Fruit fly (Drosophila melanogaster) whole organism, embryonic: ENCODE data around the gene Glos.
A peak's percentile ranks its signal among the peaks of the same experiment; 100 is the strongest.

Experiments used
- BEAF-32 ChIP-seq: fragments of 200-800 bp; sonication (Bioruptor generic); optimal IDR thresholded peaks from 3 replicates; lab custom pipeline; 2017; ENCODE audit warnings: missing biosample characterization, missing genetic modification characterization, mild to moderate bottlenecking, moderate library complexity, missing genetic modification reagents
- BtbVII ChIP-seq: fragments of 200-800 bp; sonication (Bioruptor generic); optimal IDR thresholded peaks from 3 replicates; lab custom pipeline; 2017; ENCODE audit warnings: missing biosample characterization, mild to moderate bottlenecking, missing genetic modification characterization
- CG10321 ChIP-seq: fragments of 200-800 bp; sonication (Bioruptor generic); IDR thresholded peaks from 2 replicates; pipeline ENCODE4 v1.3.6; 2022; ENCODE audit warnings: missing biosample characterization, missing genetic modification characterization
- CG12769 ChIP-seq: fragments of 200-800 bp; sonication (Bioruptor generic); optimal IDR thresholded peaks from 2 replicates; lab custom pipeline; 2019; ENCODE audit warnings: missing biosample characterization, mild to moderate bottlenecking, missing genetic modification characterization, moderate library complexity
- CG13287 ChIP-seq: fragments of 200-800 bp; sonication (Bioruptor generic); IDR thresholded peaks from 2 replicates; pipeline ENCODE4 v1.3.6; 2022; ENCODE audit warnings: missing biosample characterization, missing genetic modification characterization; ENCODE audit not compliant: partially characterized antibody
- CG13296 ChIP-seq: fragments of 200-800 bp; sonication (Bioruptor generic); optimal IDR thresholded peaks from 3 replicates; lab custom pipeline; 2018; ENCODE audit warnings: missing biosample characterization, mild to moderate bottlenecking, missing genetic modification characterization
- CG13894 ChIP-seq: fragments of 200-800 bp; sonication (Bioruptor generic); optimal IDR thresholded peaks from 3 replicates; lab custom pipeline; 2018; ENCODE audit warnings: missing biosample characterization, mild to moderate bottlenecking, missing genetic modification characterization, moderate library complexity
- CG15479 ChIP-seq: fragments of 200-800 bp; sonication (Bioruptor generic); optimal IDR thresholded peaks from 3 replicates; lab custom pipeline; 2019; ENCODE audit warnings: missing biosample characterization, mild to moderate bottlenecking, missing genetic modification characterization, moderate library complexity
- CG1647 ChIP-seq: fragments of 200-800 bp; sonication (Bioruptor generic); optimal IDR thresholded peaks from 3 replicates; lab custom pipeline; 2016; ENCODE audit warnings: missing biosample characterization, missing genetic modification characterization
- CG17186 ChIP-seq: fragments of 200-800 bp; sonication (Bioruptor generic); optimal IDR thresholded peaks from 3 replicates; lab custom pipeline; 2017; ENCODE audit warnings: missing biosample characterization, missing genetic modification reagents, missing genetic modification characterization
- CG17328 ChIP-seq: fragments of 200-800 bp; sonication (Bioruptor generic); IDR thresholded peaks from 2 replicates; pipeline ENCODE4 v1.3.6; 2022; ENCODE audit warnings: missing biosample characterization, missing genetic modification characterization
- CG2712 ChIP-seq: fragments of 200-800 bp; optimal IDR thresholded peaks from 3 replicates; lab custom pipeline; 2019; ENCODE audit warnings: missing biosample characterization, mild to moderate bottlenecking, missing genetic modification characterization, moderate library complexity
- CG2889 ChIP-seq: fragments of 200-800 bp; sonication (Bioruptor generic); IDR thresholded peaks from 3 replicates; pipeline ENCODE4 v1.3.6; 2022; ENCODE audit warnings: missing biosample characterization, missing genetic modification characterization
- CG31224 ChIP-seq: fragments of 200-800 bp; sonication (Bioruptor generic); IDR thresholded peaks from 2 replicates; pipeline ENCODE4 v1.3.6; 2022; ENCODE audit warnings: missing biosample characterization, missing genetic modification characterization
- CG34224 ChIP-seq: fragments of 200-800 bp; sonication (Bioruptor generic); IDR thresholded peaks from 3 replicates; pipeline ENCODE4 v1.3.6; 2022; ENCODE audit warnings: missing biosample characterization, missing genetic modification characterization; ENCODE audit not compliant: partially characterized antibody
- CG3838 ChIP-seq: fragments of 200-800 bp; sonication (Bioruptor generic); optimal IDR thresholded peaks from 3 replicates; lab custom pipeline; 2016; ENCODE audit warnings: missing biosample characterization, missing genetic modification characterization
- CG3995 ChIP-seq: fragments of 200-800 bp; sonication (Bioruptor generic); optimal IDR thresholded peaks from 3 replicates; lab custom pipeline; 2016; ENCODE audit warnings: missing biosample characterization, missing genetic modification characterization
- CG7271 ChIP-seq: fragments of 200-800 bp; sonication (Bioruptor generic); optimal IDR thresholded peaks from 2 replicates; lab custom pipeline; 2018; ENCODE audit warnings: missing biosample characterization, mild to moderate bottlenecking, missing genetic modification characterization, moderate library complexity
- CG7786 ChIP-seq: fragments of 200-800 bp; sonication (Bioruptor generic); optimal IDR thresholded peaks from 2 replicates; lab custom pipeline; 2016; ENCODE audit warnings: missing biosample characterization, missing genetic modification characterization
- CG7963 ChIP-seq: fragments of 200-800 bp; sonication (Bioruptor generic); IDR thresholded peaks from 3 replicates; pipeline ENCODE4 v1.3.6; 2022; ENCODE audit warnings: missing biosample characterization, missing genetic modification characterization; ENCODE audit not compliant: partially characterized antibody
- Camta ChIP-seq: fragments of 200-800 bp; sonication (Bioruptor generic); optimal IDR thresholded peaks from 2 replicates; lab custom pipeline; 2016; ENCODE audit warnings: missing biosample characterization, missing genetic modification characterization
- Dek ChIP-seq: fragments of 200-800 bp; sonication (Bioruptor generic); optimal IDR thresholded peaks from 3 replicates; lab custom pipeline; 2019; ENCODE audit warnings: missing biosample characterization, mild to moderate bottlenecking, missing genetic modification characterization, moderate library complexity
- E2f1 ChIP-seq: fragments of 200-800 bp; sonication (Bioruptor generic); IDR thresholded peaks from 2 replicates; pipeline ENCODE4 v1.3.6; 2022; ENCODE audit warnings: missing biosample characterization, missing genetic modification characterization
- Fer3 ChIP-seq: fragments of 200-800 bp; sonication (Bioruptor generic); optimal IDR thresholded peaks from 2 replicates; lab custom pipeline; 2018; ENCODE audit warnings: missing biosample characterization, mild to moderate bottlenecking, missing genetic modification characterization, moderate library complexity
- H2.0 ChIP-seq: fragments of 200-800 bp; sonication (Bioruptor generic); IDR thresholded peaks from 2 replicates; pipeline ENCODE4 v1.3.6; 2022; ENCODE audit warnings: missing biosample characterization, missing genetic modification characterization
- HLH4C ChIP-seq: fragments of 200-800 bp; sonication (Bioruptor generic); IDR thresholded peaks from 3 replicates; pipeline ENCODE4 v1.3.6; 2022; ENCODE audit warnings: missing biosample characterization, missing genetic modification characterization; ENCODE audit not compliant: partially characterized antibody
- Hmr ChIP-seq: fragments of 200-800 bp; sonication (Bioruptor generic); optimal IDR thresholded peaks from 3 replicates; lab custom pipeline; 2017; ENCODE audit warnings: mild to moderate bottlenecking, missing biosample characterization, missing genetic modification reagents, missing genetic modification characterization
- MBD-R2 ChIP-seq: fragments of 200-800 bp; sonication (Bioruptor generic); IDR thresholded peaks from 2 replicates; pipeline ENCODE4 v1.3.6; 2022; ENCODE audit warnings: missing biosample characterization, missing genetic modification characterization
- Mes4 ChIP-seq: fragments of 200-800 bp; sonication (Bioruptor generic); optimal IDR thresholded peaks from 2 replicates; lab custom pipeline; 2016; ENCODE audit warnings: missing biosample characterization, missing genetic modification characterization
- NK7.1 ChIP-seq: fragments of 200-800 bp; sonication (Bioruptor generic); optimal IDR thresholded peaks from 3 replicates; lab custom pipeline; 2016; ENCODE audit warnings: missing biosample characterization, missing genetic modification characterization
- Poxn ChIP-seq: fragments of 200-800 bp; sonication (Bioruptor generic); IDR thresholded peaks from 2 replicates; pipeline ENCODE4 v1.3.6; 2022; ENCODE audit warnings: missing biosample characterization, missing genetic modification characterization
- Spps ChIP-seq: fragments of 200-800 bp; sonication (Bioruptor generic); optimal IDR thresholded peaks from 2 replicates; lab custom pipeline; 2018; ENCODE audit warnings: missing biosample characterization, mild to moderate bottlenecking, missing genetic modification characterization
- Ssrp ChIP-seq: fragments of 200-800 bp; sonication (Bioruptor generic); optimal IDR thresholded peaks from 2 replicates; lab custom pipeline; 2018; ENCODE audit warnings: missing biosample characterization, mild to moderate bottlenecking, missing genetic modification characterization, moderate library complexity
- YL-1 ChIP-seq: fragments of 200-800 bp; sonication (Bioruptor generic); optimal IDR thresholded peaks from 3 replicates; lab custom pipeline; 2017; ENCODE audit warnings: missing biosample characterization, mild to moderate bottlenecking, missing genetic modification characterization
- ato ChIP-seq: fragments of 200-800 bp; sonication (Bioruptor generic); IDR thresholded peaks from 2 replicates; pipeline ENCODE4 v1.3.6; 2022; ENCODE audit warnings: missing biosample characterization, missing genetic modification characterization; ENCODE audit not compliant: partially characterized antibody
- dmrt99B ChIP-seq: fragments of 200-800 bp; sonication (Bioruptor generic); optimal IDR thresholded peaks from 2 replicates; lab custom pipeline; 2018; ENCODE audit warnings: missing biosample characterization, mild to moderate bottlenecking, missing genetic modification characterization, moderate library complexity
- exex ChIP-seq: fragments of 200-800 bp; sonication (Bioruptor generic); optimal IDR thresholded peaks from 4 replicates; lab custom pipeline; 2018; ENCODE audit warnings: missing biosample characterization, mild to moderate bottlenecking, missing genetic modification characterization, moderate library complexity
- fd96Cb ChIP-seq: fragments of 200-800 bp; sonication (Bioruptor generic); optimal IDR thresholded peaks from 2 replicates; lab custom pipeline; 2018; ENCODE audit warnings: missing biosample characterization, mild to moderate bottlenecking, missing genetic modification characterization, moderate library complexity
- fru ChIP-seq: fragments of >200 bp; optimal IDR thresholded peaks from 2 replicates; lab custom pipeline; 2017
- fu2 ChIP-seq: fragments of 200-800 bp; sonication (Bioruptor generic); optimal IDR thresholded peaks from 2 replicates; lab custom pipeline; 2016; ENCODE audit warnings: missing biosample characterization, missing genetic modification characterization
- ind ChIP-seq: fragments of 200-800 bp; sonication (Bioruptor generic); optimal IDR thresholded peaks from 3 replicates; lab custom pipeline; 2016; ENCODE audit warnings: missing biosample characterization, missing genetic modification characterization
- insv ChIP-seq, 2 experiments: fragments of 200-800 bp; sonication (Bioruptor generic); optimal IDR thresholded peaks; 3 replicates each; lab custom pipeline; 2016 to 2018; ENCODE audit warnings: missing biosample characterization in 2 of 2, missing genetic modification characterization in 2 of 2
- jing ChIP-seq: fragments of 200-800 bp; sonication (Bioruptor generic); optimal IDR thresholded peaks from 2 replicates; lab custom pipeline; 2018; ENCODE audit warnings: missing biosample characterization, mild to moderate bottlenecking, missing genetic modification characterization
- kni ChIP-seq: fragments of 200-800 bp; sonication (Bioruptor generic); optimal IDR thresholded peaks from 3 replicates; lab custom pipeline; 2017; ENCODE audit warnings: mild to moderate bottlenecking, missing biosample characterization, missing genetic modification reagents, missing genetic modification characterization
- lab ChIP-seq: fragments of 200-800 bp; sonication (Bioruptor generic); optimal IDR thresholded peaks from 3 replicates; lab custom pipeline; 2017; ENCODE audit warnings: missing biosample characterization, missing genetic modification characterization, mild to moderate bottlenecking, moderate library complexity, missing genetic modification reagents
- repo ChIP-seq: fragments of 200-800 bp; sonication (Bioruptor generic); optimal IDR thresholded peaks from 2 replicates; lab custom pipeline; 2016; ENCODE audit warnings: missing biosample characterization, missing genetic modification characterization
- row ChIP-seq: fragments of 200-800 bp; sonication (Bioruptor generic); IDR thresholded peaks from 3 replicates; pipeline ENCODE4 v1.3.6; 2022; ENCODE audit warnings: missing biosample characterization, missing genetic modification characterization
- tio ChIP-seq: fragments of 200-800 bp; sonication (Bioruptor generic); optimal IDR thresholded peaks from 2 replicates; lab custom pipeline; 2017; ENCODE audit warnings: missing biosample characterization, missing genetic modification characterization, inconsistent platforms
- trh ChIP-seq: fragments of 200-800 bp; sonication (Bioruptor generic); optimal IDR thresholded peaks from 2 replicates; lab custom pipeline; 2016; ENCODE audit warnings: missing biosample characterization, missing genetic modification characterization
- unc-4 ChIP-seq: fragments of 200-800 bp; sonication (Bioruptor generic); IDR thresholded peaks from 2 replicates; pipeline ENCODE4 v1.3.6; 2022; ENCODE audit warnings: missing biosample characterization, missing genetic modification characterization; ENCODE audit not compliant: partially characterized antibody
- vfl ChIP-seq: fragments of 200-800 bp; sonication (Bioruptor generic); optimal IDR thresholded peaks from 2 replicates; lab custom pipeline; 2016; ENCODE audit warnings: missing biosample characterization, missing genetic modification characterization

The Glos gene

dm6 chrX:3950199-3950645, 13.9 kb downstream of the Glos start (continued):
- TF ChIP-seq tio (peak; percentile 26), YL-1 (GFP tag; lab: Kevin White, UChicago) (no peak), Poxn (GFP tag; lab: Robert Waterston, UW) (no peak), jing (GFP tag; lab: Kevin White, UChicago) (no peak), CG1647 (GFP tag; lab: Kevin White, UChicago) (no peak), CG7271 (tag; lab: Kevin White, UChicago) (no peak), trh (GFP tag; lab: Kevin White, UChicago) (no peak), CG34224 (GFP tag; lab: Robert Waterston, UW) (no peak), CG2712 (tag; lab: Kevin White, UChicago) (no peak), CG31224 (GFP tag; lab: Robert Waterston, UW) (peak; percentile 11; the same call in 1 of the 2 replicates), CG3838 (GFP tag; lab: Kevin White, UChicago) (no peak), E2f1 (no peak), MBD-R2 (GFP tag; lab: Robert Waterston, UW) (no peak), vfl (GFP tag; lab: Kevin White, UChicago) (peak; percentile 1), row (GFP tag; lab: Robert Waterston, UW) (peak; percentile 47; the same call in 2 of the 3 replicates), fu2 (GFP tag; lab: Kevin White, UChicago) (peak; percentile 27), H2.0 (no peak), Mes4 (no peak), CG13287 (GFP tag; lab: Robert Waterston, UW) (no peak), ato (GFP tag; lab: Robert Waterston, UW) (no peak), CG13894 (tag; lab: Kevin White, UChicago) (no peak), Hmr (GFP tag; lab: Kevin White, UChicago) (no peak), CG2889 (no peak), CG7963 (GFP tag; lab: Robert Waterston, UW) (no peak), Spps (no peak), CG15479 (GFP tag; lab: Kevin White, UChicago) (no peak), Ssrp (tag; lab: Kevin White, UChicago) (no peak), unc-4 (GFP tag; lab: Robert Waterston, UW) (no peak), BEAF-32 (GFP tag; lab: Kevin White, UChicago) (no peak), ind (no peak), fru (no peak), Dek (no peak), CG7786 (GFP tag; lab: Kevin White, UChicago) (peak; percentile 56), fd96Cb (no peak), HLH4C (GFP tag; lab: Robert Waterston, UW) (no peak), BtbVII (GFP tag; lab: Kevin White, UChicago) (no peak), dmrt99B (no peak), Fer3 (tag; lab: Kevin White, UChicago) (no peak), kni (GFP tag; lab: Kevin White, UChicago) (no peak), CG12769 (tag; lab: Kevin White, UChicago) (peak; percentile 44), insv (GFP tag; optimal IDR thresholded peaks at IDR 0.05; lab: Kevin White, UChicago) (no peak), CG17328 (no peak), CG3995 (peak; percentile 27), CG13296 (GFP tag; lab: Kevin White, UChicago) (no peak), CG10321 (GFP tag; lab: Robert Waterston, UW) (no peak), lab (GFP tag; lab: Kevin White, UChicago) (no peak), Camta (GFP tag; lab: Kevin White, UChicago) (peak; percentile 2), NK7.1 (GFP tag; lab: Kevin White, UChicago) (peak; percentile 10), exex (tag; lab: Kevin White, UChicago) (no peak), CG17186 (GFP tag; lab: Kevin White, UChicago) (no peak), repo (no peak)
